Worm (Caenorhabditis elegans) whole organism, early embryonic: ENCODE data around the gene Y22D7AR.14.

ENCODE experiments used
- F13C5.2 ChIP-seq: sonication (generic microtip); optimal IDR thresholded peaks from 2 replicates; lab custom pipeline; 2017; ENCODE audit warnings: mild to moderate bottlenecking, missing genetic modification characterization, inconsistent platforms, missing compliant biosample characterization
- ama-1 ChIP-seq: fragments of 150-350 bp; optimal IDR thresholded peaks from 2 replicates; lab custom pipeline; 2014
- ceh-13 ChIP-seq: fragments of 200-800 bp; sonication (Bioruptor generic); optimal IDR thresholded peaks from 2 replicates; lab custom pipeline; 2018; ENCODE audit warnings: mild to moderate bottlenecking, missing genetic modification characterization, missing compliant biosample characterization
- ceh-36 ChIP-seq: sonication (generic microtip); optimal IDR thresholded peaks from 2 replicates; lab custom pipeline; 2016; ENCODE audit warnings: missing genetic modification characterization, inconsistent platforms, missing compliant biosample characterization
- flt-1 ChIP-seq: fragments of 200-800 bp; sonication (Bioruptor generic); IDR thresholded peaks from 2 replicates; pipeline ENCODE4 v1.3.6; 2022; ENCODE audit warnings: missing genetic modification characterization, missing compliant biosample characterization
- hmbx-1 ChIP-seq: sonication (generic microtip); optimal IDR thresholded peaks from 2 replicates; lab custom pipeline; 2016; ENCODE audit warnings: mild to moderate bottlenecking, missing genetic modification characterization, missing compliant biosample characterization
- hmg-4 ChIP-seq: fragments of 200-800 bp; sonication (Bioruptor generic); optimal IDR thresholded peaks from 2 replicates; lab custom pipeline; 2018; ENCODE audit warnings: mild to moderate bottlenecking, missing genetic modification characterization, missing compliant biosample characterization
- hnd-1 ChIP-seq: sonication (generic microtip); optimal IDR thresholded peaks from 2 replicates; lab custom pipeline; 2016; ENCODE audit warnings: missing genetic modification characterization, missing compliant biosample characterization
- scrt-1 ChIP-seq: fragments of 200-800 bp; sonication (Bioruptor generic); IDR thresholded peaks from 2 replicates; pipeline ENCODE4 v1.3.6; 2022; ENCODE audit warnings: missing genetic modification characterization, missing compliant biosample characterization
- sea-1 ChIP-seq: fragments of 200-800 bp; sonication (Bioruptor generic); conservative IDR thresholded peaks from 2 replicates; pipeline ENCODE4 v1.3.6; 2022; ENCODE audit warnings: missing genetic modification characterization, missing compliant biosample characterization
- tbx-11 ChIP-seq: fragments of 200-800 bp; sonication (Bioruptor generic); IDR thresholded peaks from 2 replicates; pipeline ENCODE4 v1.3.6; 2022; ENCODE audit warnings: missing genetic modification characterization, missing compliant biosample characterization

DNA sequence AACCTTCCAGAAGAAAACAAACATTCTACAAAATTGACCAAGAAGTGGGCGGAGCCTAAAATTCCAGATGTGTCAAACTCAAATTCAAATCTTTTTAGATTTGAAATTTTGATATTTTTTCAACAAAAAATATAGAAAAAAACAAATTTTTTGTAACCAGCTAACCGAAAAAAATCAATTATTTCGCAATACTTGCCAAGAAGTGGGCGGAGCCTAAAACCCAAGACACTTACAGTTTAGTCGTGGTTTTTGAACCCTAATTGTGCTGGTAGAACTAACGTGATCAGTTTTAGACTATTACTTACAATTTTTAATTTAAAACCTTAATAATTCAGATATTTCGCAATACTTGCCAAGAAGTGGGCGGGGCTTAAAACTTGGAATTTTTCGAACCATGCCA, 16.5 kb downstream of the Y22D7AR.14 start:
- TF ChIP-seq hmbx-1 (tag; lab: Kevin White, UChicago) (no peak), scrt-1 (GFP tag; lab: Robert Waterston, UW) (no peak), hnd-1 (no peak), F13C5.2 (tag; lab: Kevin White, UChicago) (no peak), ama-1 (lab: Kevin White, UChicago) (no peak), hmg-4 (no peak), tbx-11 (no peak), ceh-36 (tag; lab: Kevin White, UChicago) (no peak), ceh-13 (no peak), flt-1 (no peak), sea-1 (GFP tag; lab: Robert Waterston, UW) (no peak)
